Worm (Caenorhabditis elegans): ENCODE results near the gene Y37E11AL.1.

Gene Y37E11AL.1

DNA sequence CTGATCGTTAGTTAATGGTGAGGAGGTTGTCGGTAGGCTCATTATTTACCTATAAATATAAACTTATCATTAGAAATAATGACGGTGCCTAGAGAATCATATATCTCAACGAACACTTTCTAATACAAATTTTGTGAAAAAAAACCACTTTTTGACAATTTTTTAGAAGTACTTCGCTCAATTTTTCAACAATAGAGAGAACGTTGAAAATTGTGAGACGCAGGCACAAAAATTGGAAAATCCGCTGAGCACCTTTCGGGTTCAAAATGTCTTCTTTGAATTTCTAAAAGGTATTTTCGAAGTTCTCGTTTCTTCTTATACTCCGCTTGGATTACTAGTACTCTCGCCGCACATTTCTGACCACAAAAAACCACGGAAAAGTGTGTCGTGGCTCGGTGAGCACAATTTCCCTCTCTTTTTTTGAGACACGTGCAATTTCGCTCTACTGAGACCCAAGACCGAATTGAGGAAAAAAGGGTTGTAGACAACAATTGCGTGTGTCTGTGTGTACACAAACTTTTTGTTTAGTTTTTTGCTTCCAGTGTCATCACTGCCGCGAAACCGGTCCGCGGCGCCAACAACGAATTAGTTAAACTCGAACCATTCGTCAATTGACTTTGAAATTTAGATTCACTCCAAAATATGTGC, 31.7 kb downstream of the Y37E11AL.1 start, which contains the start of gene nape-1:
nape-1 (minus strand) TSS at position 51 of the 648 bp plus-strand sequence.
- TF ChIP-seq ceh-18 (tag; optimal IDR thresholded peaks at IDR 0.05) (peak; percentile 40), lim-6 (tag; optimal IDR thresholded peaks at IDR 0.05) (no peak), che-1 (tag; optimal IDR thresholded peaks at IDR 0.05) (no peak)

- TF ChIP-seq madf-2 (tag; optimal IDR thresholded peaks at IDR 0.05) (no peak), fkh-6 (tag; optimal IDR thresholded peaks at IDR 0.05) (no peak), ceh-14 (tag; optimal IDR thresholded peaks at IDR 0.05) (no peak), C08G9.2 (tag; optimal IDR thresholded peaks at IDR 0.05) (no peak), eyg-1 (tag; optimal IDR thresholded peaks at IDR 0.05) (no peak), nhr-11 (tag; optimal IDR thresholded peaks at IDR 0.05) (no peak), Y22D7AL.16 (tag; optimal IDR thresholded peaks at IDR 0.05) (no peak), fkh-10 (GFP tag; optimal IDR thresholded peaks at IDR 0.05) (no peak), mec-3 (tag; optimal IDR thresholded peaks at IDR 0.05; ENCODE audit: borderline replicate concordance) (no peak), pha-4 (tag; optimal IDR thresholded peaks at IDR 0.05) (no peak), hlh-8 (tag; optimal IDR thresholded peaks at IDR 0.05) (no peak), unc-86 (tag; optimal IDR thresholded peaks at IDR 0.05) (no peak), unc-55 (GFP tag; optimal IDR thresholded peaks at IDR 0.05) (no peak), ceh-48 (tag; optimal IDR thresholded peaks at IDR 0.05) (no peak), ceh-30 (tag; optimal IDR thresholded peaks at IDR 0.05) (no peak), ttx-3 (tag; optimal IDR thresholded peaks at IDR 0.05) (no peak), tbx-7 (tag; optimal IDR thresholded peaks at IDR 0.05) (no peak), ceh-2 (tag; optimal IDR thresholded peaks at IDR 0.05) (no peak), sox-2 (GFP tag; IDR thresholded peaks at IDR 0.05) (no peak), dmd-4 (tag; optimal IDR thresholded peaks at IDR 0.05; ENCODE audit: borderline replicate concordance) (no peak)
These were observed 32.6 kb downstream of the Y37E11AL.1 start for ce11 chrIV:3741874-3742273.

ce11 chrIV:3742426-3742839, 33.1 kb downstream of the Y37E11AL.1 start:
- TF ChIP-seq eyg-1 (tag; optimal IDR thresholded peaks at IDR 0.05) (no peak), unc-55 (GFP tag; optimal IDR thresholded peaks at IDR 0.05) (peak; percentile 95), C38D4.7 (GFP tag; optimal IDR thresholded peaks at IDR 0.05) (no peak), che-1 (tag; optimal IDR thresholded peaks at IDR 0.05) (no peak), sdc-2 (tag; optimal IDR thresholded peaks at IDR 0.05) (peak; percentile 11), ref-2 (tag; optimal IDR thresholded peaks at IDR 0.05) (peak; percentile 26), ceh-45 (GFP tag; IDR thresholded peaks at IDR 0.05) (no peak), ama-1 (optimal IDR thresholded peaks at IDR 0.05) (no peak), K02D7.2 (tag; optimal IDR thresholded peaks at IDR 0.05) (no peak), pax-1 (tag; optimal IDR thresholded peaks at IDR 0.05) (peak; percentile 39), tbx-7 (tag; optimal IDR thresholded peaks at IDR 0.05) (no peak), sox-2 (GFP tag; IDR thresholded peaks at IDR 0.05) (no peak), ceh-48 (tag; optimal IDR thresholded peaks at IDR 0.05) (peak; percentile 87), ceh-34 (tag; optimal IDR thresholded peaks at IDR 0.05) (peak; percentile 48), odd-2 (tag; optimal IDR thresholded peaks at IDR 0.05) (no peak), madf-2 (tag; optimal IDR thresholded peaks at IDR 0.05) (no peak), pha-2 (tag; optimal IDR thresholded peaks at IDR 0.05) (no peak), nfya-1 (tag; optimal IDR thresholded peaks at IDR 0.05) (peak; percentile 94), hlh-30 (tag; optimal IDR thresholded peaks at IDR 0.05; ENCODE audit: insufficient read depth) (peak; percentile 95), zip-5 (tag; optimal IDR thresholded peaks at IDR 0.05) (no peak), elt-2 (tag; optimal IDR thresholded peaks at IDR 0.05) (no peak), dve-1 (tag; optimal IDR thresholded peaks at IDR 0.05) (peak; percentile 47), ets-4 (tag; optimal IDR thresholded peaks at IDR 0.05) (no peak), pros-1 (tag; optimal IDR thresholded peaks at IDR 0.05) (no peak), K09A11.1 (tag; optimal IDR thresholded peaks at IDR 0.05; ENCODE audit: insufficient read depth) (peak; percentile 52), dmd-4 (tag; optimal IDR thresholded peaks at IDR 0.05; ENCODE audit: borderline replicate concordance) (no peak), pat-9 (tag; optimal IDR thresholded peaks at IDR 0.05) (no peak), lin-11 (tag; optimal IDR thresholded peaks at IDR 0.05) (no peak), ttx-3 (tag; optimal IDR thresholded peaks at IDR 0.05) (no peak), ceh-9 (tag; optimal IDR thresholded peaks at IDR 0.05) (no peak), ceh-19 (GFP tag; optimal IDR thresholded peaks at IDR 0.05) (peak; percentile 32), ceh-18 (tag; optimal IDR thresholded peaks at IDR 0.05) (peak; percentile 78), fax-1 (tag; optimal IDR thresholded peaks at IDR 0.05) (no peak), rnt-1 (tag; optimal IDR thresholded peaks at IDR 0.05) (peak; percentile 14), ceh-14 (tag; optimal IDR thresholded peaks at IDR 0.05) (no peak), ztf-16 (tag; optimal IDR thresholded peaks at IDR 0.05) (no peak)
